Worm (Caenorhabditis elegans) whole organism, midembryonic: ENCODE measurements around the gene chil-26.

Source experiments
- flt-1 ChIP-seq: fragments of 200-800 bp; sonication (Bioruptor generic); IDR thresholded peaks from 2 replicates; pipeline ENCODE4 v1.3.6; 2022; ENCODE audit warnings: missing genetic modification characterization, missing compliant biosample characterization
- klf-2 ChIP-seq: fragments of 200-800 bp; sonication (Bioruptor generic); conservative IDR thresholded peaks from 2 replicates; pipeline ENCODE4 v1.3.6; 2022; ENCODE audit warnings: missing genetic modification reagents, missing genetic modification characterization, missing compliant biosample characterization
- tab-1 ChIP-seq: fragments of 200-800 bp; sonication (Bioruptor generic); IDR thresholded peaks from 2 replicates; pipeline ENCODE4 v1.3.6; 2022; ENCODE audit warnings: missing genetic modification characterization, missing compliant biosample characterization

DNA sequence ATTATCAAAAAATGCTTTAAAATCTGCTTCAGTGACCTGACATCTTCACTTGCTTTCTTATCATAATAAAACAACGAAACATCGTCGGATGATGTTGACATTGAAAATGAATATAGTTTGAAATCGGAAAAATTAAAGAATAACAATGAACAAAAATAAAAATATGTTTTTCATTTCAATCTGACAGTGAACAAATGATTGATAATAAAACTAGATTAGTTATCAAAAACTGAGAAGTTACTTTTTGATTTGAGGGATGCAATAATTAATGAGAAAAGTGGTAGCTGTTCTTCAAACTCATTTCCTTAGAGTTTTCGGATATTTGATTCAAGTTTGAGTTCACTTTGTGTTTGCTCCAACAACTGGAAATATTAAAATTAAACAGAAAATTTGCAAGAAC, 31.3 kb upstream of the chil-26 start, which contains the start of gene chil-15:
- no peak for TF ChIP-seq tab-1 (GFP tag; lab: Robert Waterston, UW)
- no peak for TF ChIP-seq klf-2
- TF ChIP-seq flt-1 (GFP tag; lab: Robert Waterston, UW): no peak
